Worm (Caenorhabditis elegans): ENCODE measurements around the gene ZK1055.6.
"Not testable (repeated sequence)": the region's sequence is repeated elsewhere in the genome, so short reads cannot be mapped to it uniquely, and the experiment has no call there.

The ZK1055.6 gene

ce11 chrV:6581762-6582161 is 20.6 kb downstream of the ZK1055.6 start, which contains the start of gene ZK1055.4:
Gene ZK1055.4, plus strand, starts transcription at chrV:6582062.
- TF ChIP-seq che-1, pax-1, ceh-14 (tag; optimal IDR thresholded peaks at IDR 0.05): not testable (repeated sequence)

DNA sequence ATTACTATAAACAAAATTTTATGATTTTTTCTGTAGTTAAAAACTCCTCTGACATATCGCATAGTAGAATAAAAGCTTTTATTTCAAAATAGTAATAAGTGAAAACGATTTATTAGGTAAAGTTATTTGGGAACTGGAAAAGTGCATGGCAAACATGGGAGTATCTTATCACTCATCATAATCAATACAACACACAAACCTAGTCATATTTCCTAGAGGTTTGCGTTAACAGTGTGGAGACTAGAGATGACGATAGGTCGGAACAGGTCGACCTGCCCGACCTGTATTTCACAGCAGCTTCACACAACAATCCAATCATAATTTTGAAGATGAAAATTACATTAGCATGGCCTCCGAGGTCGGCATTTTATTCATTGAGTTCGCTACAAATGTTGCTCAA is 22.4 kb downstream of the ZK1055.6 start, which contains the start of gene EGAP9.3:
EGAP9.3 (minus strand) TSS at position 131 of the 400 bp plus-strand sequence.
- TF ChIP-seq hlh-13 (GFP tag; optimal IDR thresholded peaks at IDR 0.05) (no peak), ceh-18 (tag; optimal IDR thresholded peaks at IDR 0.05) (no peak), tbx-7 (tag; optimal IDR thresholded peaks at IDR 0.05) (no peak), sox-4 (tag; optimal IDR thresholded peaks at IDR 0.05) (no peak), ceh-34 (tag; optimal IDR thresholded peaks at IDR 0.05) (no peak), fax-1 (tag; optimal IDR thresholded peaks at IDR 0.05) (no peak), zip-5 (tag; optimal IDR thresholded peaks at IDR 0.05) (no peak), pag-3 (tag; optimal IDR thresholded peaks at IDR 0.05; ENCODE audit: borderline replicate concordance) (no peak), K02D7.2 (tag; optimal IDR thresholded peaks at IDR 0.05) (no peak), nfya-1 (tag; optimal IDR thresholded peaks at IDR 0.05) (no peak), pat-9 (tag; optimal IDR thresholded peaks at IDR 0.05) (no peak), npax-4 (tag; optimal IDR thresholded peaks at IDR 0.05) (no peak), unc-86 (tag; optimal IDR thresholded peaks at IDR 0.05) (no peak)

ce11 chrV:6576567-6576966 is 25.8 kb downstream of the ZK1055.6 start, which contains the start of gene EGAP9.4:
Gene EGAP9.4, plus strand, starts transcription at chrV:6576867.
- no peak for TF ChIP-seq hlh-30 (tag; optimal IDR thresholded peaks at IDR 0.05; ENCODE audit: insufficient read depth)
- TF ChIP-seq ceh-24 (tag; optimal IDR thresholded peaks at IDR 0.05), result no peak
- no peak for TF ChIP-seq lin-11 (tag; optimal IDR thresholded peaks at IDR 0.05)
- TF ChIP-seq unc-86 (tag; optimal IDR thresholded peaks at IDR 0.05), result no peak
- TF ChIP-seq ceh-9 (tag; optimal IDR thresholded peaks at IDR 0.05), result no peak

DNA sequence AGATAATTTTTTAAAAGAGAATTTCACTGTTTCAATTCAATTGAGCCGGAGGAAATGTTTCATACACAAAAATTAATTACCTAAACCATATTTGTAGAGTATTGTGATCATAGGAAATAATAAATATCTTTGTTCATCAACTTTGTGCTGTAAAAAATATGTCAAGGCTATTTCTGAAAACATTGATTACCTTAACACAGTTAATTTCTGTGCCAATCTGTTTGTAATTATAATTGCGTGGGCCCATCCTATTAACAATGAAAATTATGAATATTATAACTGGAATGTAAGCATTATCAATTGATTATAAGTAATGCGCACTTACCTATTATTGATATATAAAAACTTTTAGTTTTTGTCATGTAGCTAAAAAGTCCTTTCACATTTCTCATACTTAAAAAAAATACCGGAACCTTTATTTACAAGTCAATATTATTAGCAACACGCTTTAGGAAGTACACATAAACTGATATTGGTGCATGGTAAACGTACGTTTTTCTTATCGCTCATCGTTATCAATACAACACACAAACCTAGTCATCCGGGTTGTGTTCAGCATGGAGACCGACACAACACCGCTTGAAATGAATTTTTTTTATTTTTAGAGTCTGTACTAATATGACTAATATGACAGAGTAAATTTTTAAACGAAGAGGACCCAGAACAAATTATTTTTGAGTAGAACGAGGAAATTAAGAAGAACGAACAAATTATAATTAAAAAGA is 26.8 kb downstream of the ZK1055.6 start, which contains the start of gene fut-2:
fut-2 (minus strand) TSS at position 485 of the 725 bp plus-strand sequence.
- TF ChIP-seq elt-2 (tag; optimal IDR thresholded peaks at IDR 0.05) (peak; percentile 79), pqm-1 (tag; optimal IDR thresholded peaks at IDR 0.05) (no peak)

DNA sequence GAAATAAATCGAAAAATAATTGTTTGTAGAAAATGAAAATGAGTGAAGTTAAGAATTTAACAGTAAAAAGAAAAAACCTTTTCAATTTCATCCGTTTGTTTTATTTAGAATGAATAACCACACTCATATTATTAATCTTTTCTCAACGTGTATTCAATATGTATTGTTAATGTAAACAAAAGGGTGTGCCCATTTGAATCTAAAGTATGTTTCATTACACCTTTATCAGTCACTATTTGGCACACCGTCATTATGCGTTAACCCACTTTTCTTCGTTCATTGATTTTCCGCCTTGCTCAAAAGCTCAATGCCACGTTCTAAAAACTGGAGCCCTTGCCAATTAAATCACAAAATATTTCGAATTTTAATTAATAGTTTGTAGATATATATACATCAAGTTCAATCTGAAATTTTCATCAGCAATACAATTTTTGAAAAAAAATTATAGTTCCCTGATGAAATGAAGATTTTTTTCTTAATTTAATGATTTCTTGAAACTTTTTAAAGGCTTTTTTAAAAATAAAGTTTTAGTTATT is 36.5 kb downstream of the ZK1055.6 start, which contains the start of gene K04A8.1:
K04A8.1 (plus strand) TSS at position 486 of the 536 bp plus-strand sequence.
- TF ChIP-seq C08G9.2 (tag; optimal IDR thresholded peaks at IDR 0.05), result no peak
- no peak for TF ChIP-seq rnt-1 (tag; optimal IDR thresholded peaks at IDR 0.05)
- TF ChIP-seq gmeb-2 (tag; optimal IDR thresholded peaks at IDR 0.05), result no peak
- no peak for TF ChIP-seq pros-1 (tag; optimal IDR thresholded peaks at IDR 0.05)
- TF ChIP-seq ama-1 (optimal IDR thresholded peaks at IDR 0.05), result no peak
- no peak for TF ChIP-seq ceh-31 (tag; optimal IDR thresholded peaks at IDR 0.05)
- no peak for TF ChIP-seq hlh-15 (tag; optimal IDR thresholded peaks at IDR 0.05)

- TF ChIP-seq C38D4.7 (GFP tag; optimal IDR thresholded peaks at IDR 0.05) (no peak), pha-4 (tag; optimal IDR thresholded peaks at IDR 0.05) (no peak), ceh-22 (tag; optimal IDR thresholded peaks at IDR 0.05) (no peak), T23F11.4 (GFP tag; optimal IDR thresholded peaks at IDR 0.05) (no peak), ref-2 (tag; optimal IDR thresholded peaks at IDR 0.05) (no peak), tbx-7 (tag; optimal IDR thresholded peaks at IDR 0.05) (no peak), pat-9 (tag; optimal IDR thresholded peaks at IDR 0.05) (no peak), unc-42 (tag; optimal IDR thresholded peaks at IDR 0.05) (no peak)
These were observed 40.8 kb downstream of the ZK1055.6 start, which contains the start of gene spp-19 for ce11 chrV:6561592-6561991. Gene spp-19, minus strand, starts transcription at chrV:6561692.

Measured in whole organism, late embryonic.